Worm (Caenorhabditis elegans) whole organism, early embryonic: ENCODE results near the gene E02H4.4.

Experiments used
- B0310.2 ChIP-seq: sonication (generic microtip); optimal IDR thresholded peaks from 2 replicates; lab custom pipeline; 2016; ENCODE audit warnings: mild to moderate bottlenecking, missing genetic modification characterization, missing compliant biosample characterization
- F13C5.2 ChIP-seq: sonication (generic microtip); optimal IDR thresholded peaks from 2 replicates; lab custom pipeline; 2017; ENCODE audit warnings: mild to moderate bottlenecking, missing genetic modification characterization, inconsistent platforms, missing compliant biosample characterization
- aly-1 ChIP-seq: sonication (generic microtip); optimal IDR thresholded peaks from 2 replicates; lab custom pipeline; 2016; ENCODE audit warnings: missing genetic modification characterization, missing compliant biosample characterization
- ama-1 ChIP-seq: fragments of 150-350 bp; optimal IDR thresholded peaks from 2 replicates; lab custom pipeline; 2014
- ceh-13 ChIP-seq: fragments of 200-800 bp; sonication (Bioruptor generic); optimal IDR thresholded peaks from 2 replicates; lab custom pipeline; 2018; ENCODE audit warnings: mild to moderate bottlenecking, missing genetic modification characterization, missing compliant biosample characterization
- ceh-36 ChIP-seq: sonication (generic microtip); optimal IDR thresholded peaks from 2 replicates; lab custom pipeline; 2016; ENCODE audit warnings: missing genetic modification characterization, inconsistent platforms, missing compliant biosample characterization
- ets-7 ChIP-seq: sonication (generic microtip); optimal IDR thresholded peaks from 2 replicates; lab custom pipeline; 2016; ENCODE audit warnings: missing genotype, missing genetic modification characterization, missing compliant biosample characterization
- flt-1 ChIP-seq: fragments of 200-800 bp; sonication (Bioruptor generic); IDR thresholded peaks from 2 replicates; pipeline ENCODE4 v1.3.6; 2022; ENCODE audit warnings: missing genetic modification characterization, missing compliant biosample characterization
- hmbx-1 ChIP-seq: sonication (generic microtip); optimal IDR thresholded peaks from 2 replicates; lab custom pipeline; 2016; ENCODE audit warnings: mild to moderate bottlenecking, missing genetic modification characterization, missing compliant biosample characterization
- hmg-4 ChIP-seq: fragments of 200-800 bp; sonication (Bioruptor generic); optimal IDR thresholded peaks from 2 replicates; lab custom pipeline; 2018; ENCODE audit warnings: mild to moderate bottlenecking, missing genetic modification characterization, missing compliant biosample characterization
- hnd-1 ChIP-seq: sonication (generic microtip); optimal IDR thresholded peaks from 2 replicates; lab custom pipeline; 2016; ENCODE audit warnings: missing genetic modification characterization, missing compliant biosample characterization
- pes-1 ChIP-seq: fragments of 200-800 bp; sonication (Bioruptor generic); IDR thresholded peaks from 2 replicates; pipeline ENCODE4 v1.3.6; 2022; ENCODE audit warnings: missing genetic modification reagents, missing genetic modification characterization, missing compliant biosample characterization
- scrt-1 ChIP-seq: fragments of 200-800 bp; sonication (Bioruptor generic); IDR thresholded peaks from 2 replicates; pipeline ENCODE4 v1.3.6; 2022; ENCODE audit warnings: missing genetic modification characterization, missing compliant biosample characterization
- sea-1 ChIP-seq: fragments of 200-800 bp; sonication (Bioruptor generic); conservative IDR thresholded peaks from 2 replicates; pipeline ENCODE4 v1.3.6; 2022; ENCODE audit warnings: missing genetic modification characterization, missing compliant biosample characterization
- tbx-11 ChIP-seq: fragments of 200-800 bp; sonication (Bioruptor generic); IDR thresholded peaks from 2 replicates; pipeline ENCODE4 v1.3.6; 2022; ENCODE audit warnings: missing genetic modification characterization, missing compliant biosample characterization
- tbx-37 ChIP-seq: fragments of 200-800 bp; sonication (Bioruptor generic); conservative IDR thresholded peaks from 2 replicates; pipeline ENCODE4 v1.3.6; 2022; ENCODE audit warnings: missing genetic modification reagents, missing genetic modification characterization, missing compliant biosample characterization
- tra-4 ChIP-seq: sonication (generic microtip); optimal IDR thresholded peaks from 2 replicates; lab custom pipeline; 2017; ENCODE audit warnings: missing genetic modification characterization, missing compliant biosample characterization

E02H4.4 gene

DNA sequence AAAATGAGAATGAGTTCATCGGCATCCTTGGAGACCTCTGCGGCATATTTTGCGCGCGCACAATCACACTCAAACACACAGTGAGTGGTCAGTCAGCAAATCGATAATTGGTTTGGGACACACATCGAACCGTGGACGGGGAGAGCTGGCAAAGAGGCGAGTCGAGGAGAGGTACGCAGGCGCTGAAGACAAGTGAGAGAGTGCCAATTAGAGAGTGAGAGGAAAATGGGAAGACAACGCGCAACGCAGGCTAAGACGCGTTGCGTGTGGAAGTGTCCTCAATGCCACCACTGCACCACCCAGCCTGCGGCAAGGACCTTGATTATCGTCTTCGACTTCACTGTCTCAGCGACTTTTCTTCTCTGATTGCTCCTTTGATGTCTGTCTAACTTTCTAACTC, 39.4 kb downstream of the E02H4.4 start:
- TF ChIP-seq hmg-4 (GFP tag; lab: Kevin White, UChicago): peak; percentile 75
- no peak for TF ChIP-seq scrt-1 (GFP tag; lab: Robert Waterston, UW)

DNA sequence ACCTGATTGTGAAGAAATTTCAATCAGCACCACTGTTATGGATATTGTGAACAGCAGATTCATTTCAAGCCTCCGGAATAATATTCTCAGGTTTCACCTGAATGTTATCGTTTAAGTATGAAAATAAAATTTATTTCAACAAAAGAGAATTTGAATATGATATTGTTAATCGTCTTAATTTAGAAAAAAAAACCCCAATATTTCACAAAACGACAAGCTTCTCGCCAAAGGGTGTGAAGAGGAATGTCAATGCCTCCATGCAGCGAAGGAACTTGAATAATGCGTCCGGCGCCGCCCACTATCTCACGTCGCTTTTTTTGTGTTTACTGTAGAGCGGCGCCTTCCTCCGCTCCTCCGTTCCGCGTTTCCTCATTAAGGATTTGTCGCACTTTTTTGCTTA, 45.3 kb downstream of the E02H4.4 start, which contains the start of gene C11H1.5:
Gene C11H1.5, minus strand, starts transcription at position 101 of the 400 bp plus-strand sequence.
- TF ChIP-seq tbx-11 (GFP tag; lab: Robert Waterston, UW) (no peak), hnd-1 (tag; lab: Kevin White, UChicago) (no peak), scrt-1 (GFP tag; lab: Robert Waterston, UW) (no peak), B0310.2 (tag; lab: Kevin White, UChicago) (no peak), tbx-37 (GFP tag; lab: Robert Waterston, UW) (no peak), ama-1 (lab: Kevin White, UChicago) (no peak)

DNA sequence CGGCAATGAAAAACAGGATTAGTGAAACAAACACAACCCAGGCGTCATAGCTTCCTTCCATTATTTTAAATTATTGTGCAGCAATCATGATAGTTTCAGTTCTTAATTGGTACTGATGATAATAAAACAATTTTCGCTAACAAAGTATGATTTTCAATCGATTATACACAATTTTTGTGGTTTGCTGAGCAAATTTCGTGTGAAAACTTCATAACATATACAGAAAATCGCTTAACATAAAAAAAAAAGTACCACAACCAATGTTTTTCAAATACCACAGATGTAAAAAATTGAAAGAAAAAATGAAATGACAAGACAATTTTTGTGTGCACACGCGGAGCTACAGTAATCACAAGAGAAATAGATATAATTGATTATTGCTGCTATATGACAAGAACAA, 49.9 kb downstream of the E02H4.4 start, which contains the start of gene gphr-2:
Gene gphr-2, minus strand, starts transcription at position 101 of the 400 bp plus-strand sequence.
- TF ChIP-seq hmg-4 (GFP tag; lab: Kevin White, UChicago) (no peak), sea-1 (no peak), pes-1 (GFP tag; lab: Robert Waterston, UW) (no peak), ama-1 (lab: Kevin White, UChicago) (no peak), tbx-37 (GFP tag; lab: Robert Waterston, UW) (no peak), aly-1 (no peak), ceh-36 (tag; lab: Kevin White, UChicago) (no peak), hnd-1 (tag; lab: Kevin White, UChicago) (no peak), hmbx-1 (tag; lab: Kevin White, UChicago) (no peak), tra-4 (tag; lab: Kevin White, UChicago) (no peak), F13C5.2 (no peak)

DNA sequence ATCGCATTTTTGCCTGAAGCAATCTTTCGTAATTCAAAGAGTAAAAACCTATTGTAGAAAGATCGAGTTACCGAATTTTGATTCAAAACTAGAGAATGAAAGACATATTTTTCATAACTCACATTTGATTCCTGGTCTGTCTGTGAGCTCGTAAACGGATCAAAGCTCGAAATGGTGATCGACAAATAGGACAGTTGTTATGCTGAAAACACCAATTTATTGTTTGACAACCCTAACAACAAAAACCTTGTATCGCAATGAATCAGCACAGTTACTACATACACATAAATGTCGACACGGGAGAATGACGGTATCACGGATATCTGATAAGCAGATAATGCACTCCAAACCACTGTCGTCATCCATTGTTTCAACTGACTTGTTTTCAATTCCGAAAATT, 51.9 kb downstream of the E02H4.4 start:
- TF ChIP-seq pes-1 (GFP tag; lab: Robert Waterston, UW) (no peak), tbx-37 (GFP tag; lab: Robert Waterston, UW) (no peak), F13C5.2 (no peak), scrt-1 (GFP tag; lab: Robert Waterston, UW) (no peak), flt-1 (no peak), ets-7 (tag; lab: Kevin White, UChicago) (no peak), hmg-4 (GFP tag; lab: Kevin White, UChicago) (no peak), aly-1 (no peak), ama-1 (lab: Kevin White, UChicago) (no peak), tbx-11 (GFP tag; lab: Robert Waterston, UW) (no peak), hmbx-1 (tag; lab: Kevin White, UChicago) (no peak), sea-1 (no peak), B0310.2 (tag; lab: Kevin White, UChicago) (no peak), ceh-36 (tag; lab: Kevin White, UChicago) (no peak), tra-4 (tag; lab: Kevin White, UChicago) (no peak), ceh-13 (GFP tag; lab: Kevin White, UChicago) (no peak), hnd-1 (tag; lab: Kevin White, UChicago) (no peak)

DNA sequence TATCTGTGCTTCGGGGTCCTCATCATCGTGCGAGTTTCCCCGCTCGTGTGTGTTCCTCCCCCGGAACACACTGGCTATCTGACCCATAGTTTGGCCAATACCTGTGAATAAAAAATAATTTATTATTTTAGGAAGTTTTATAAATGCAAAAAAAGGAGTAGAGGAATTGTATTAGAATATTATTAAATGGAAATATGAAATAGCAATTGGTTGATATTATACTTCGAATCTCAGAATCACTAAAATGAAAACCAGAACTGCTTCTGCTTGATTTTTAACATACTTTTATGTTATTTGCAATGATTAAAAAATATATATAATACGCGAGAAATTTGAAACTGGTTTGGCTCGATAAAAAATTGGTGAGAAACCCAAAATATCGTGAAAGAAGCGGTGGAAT, 53.8 kb downstream of the E02H4.4 start, which contains the start of gene mgrn-1:
Gene mgrn-1, minus strand, starts transcription at position 101 of the 400 bp plus-strand sequence.
- TF ChIP-seq flt-1: no peak
